Worm (Caenorhabditis elegans) whole organism, midembryonic: ENCODE results near the gene F36D4.6.

Experiments used
- T22C8.4 ChIP-seq: fragments of 200-800 bp; sonication (Bioruptor generic); IDR thresholded peaks from 2 replicates; pipeline ENCODE4 v1.3.6; 2022; ENCODE audit warnings: missing genetic modification characterization, missing compliant biosample characterization
- cog-1 ChIP-seq: sonication (generic microtip); optimal IDR thresholded peaks from 2 replicates; lab custom pipeline; 2016; ENCODE audit warnings: missing genetic modification characterization, missing compliant biosample characterization
- flt-1 ChIP-seq: fragments of 200-800 bp; sonication (Bioruptor generic); IDR thresholded peaks from 2 replicates; pipeline ENCODE4 v1.3.6; 2022; ENCODE audit warnings: missing genetic modification characterization, missing compliant biosample characterization
- klf-2 ChIP-seq: fragments of 200-800 bp; sonication (Bioruptor generic); conservative IDR thresholded peaks from 2 replicates; pipeline ENCODE4 v1.3.6; 2022; ENCODE audit warnings: missing genetic modification reagents, missing genetic modification characterization, missing compliant biosample characterization
- med-1 ChIP-seq: sonication (generic microtip); optimal IDR thresholded peaks from 2 replicates; lab custom pipeline; 2017; ENCODE audit warnings: missing genetic modification characterization, mild to moderate bottlenecking, missing compliant biosample characterization, antibody characterized with exemption, missing genetic modification reagents; ENCODE audit not compliant: insufficient read depth
- ref-1 ChIP-seq: fragments of 200-800 bp; sonication (Bioruptor generic); conservative IDR thresholded peaks from 2 replicates; pipeline ENCODE4 v1.3.6; 2022; ENCODE audit warnings: missing genetic modification reagents, missing genetic modification characterization, missing compliant biosample characterization
- tab-1 ChIP-seq: fragments of 200-800 bp; sonication (Bioruptor generic); IDR thresholded peaks from 2 replicates; pipeline ENCODE4 v1.3.6; 2022; ENCODE audit warnings: missing genetic modification characterization, missing compliant biosample characterization
- ztf-23 ChIP-seq: fragments of 200-800 bp; sonication (Bioruptor generic); IDR thresholded peaks from 2 replicates; pipeline ENCODE4 v1.3.6; 2022; ENCODE audit warnings: missing genetic modification reagents, missing genetic modification characterization, missing compliant biosample characterization
- ztf-29 ChIP-seq: fragments of 200-800 bp; sonication (Bioruptor generic); IDR thresholded peaks from 2 replicates; pipeline ENCODE4 v1.3.6; 2022; ENCODE audit warnings: missing genetic modification reagents, missing genetic modification characterization, missing compliant biosample characterization

F36D4.6 gene

DNA sequence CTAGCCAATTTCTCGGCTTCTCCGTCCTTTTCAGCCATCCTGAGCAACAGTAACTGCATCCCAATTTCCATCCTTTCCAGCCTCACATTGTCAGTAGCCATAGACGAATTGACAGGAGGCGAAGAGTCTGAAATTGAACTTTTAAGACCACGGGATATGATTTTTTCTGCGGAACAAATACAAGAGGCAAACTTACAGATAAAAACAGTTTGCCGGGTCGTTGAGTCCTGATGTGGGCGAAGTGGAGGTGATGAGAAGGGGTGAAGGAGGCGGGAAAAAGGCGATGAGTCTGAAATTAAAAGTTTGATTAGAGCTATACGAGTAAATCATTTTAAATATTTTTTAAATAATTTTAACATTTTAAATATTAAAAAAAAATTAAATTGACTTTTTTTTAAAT is at the start of gene F36D4.6:
TSS of gene F36D4.6 (minus strand) at position 101 of the 400 bp plus-strand sequence.
- TF ChIP-seq ref-1 (GFP tag; lab: Robert Waterston, UW) = no peak

DNA sequence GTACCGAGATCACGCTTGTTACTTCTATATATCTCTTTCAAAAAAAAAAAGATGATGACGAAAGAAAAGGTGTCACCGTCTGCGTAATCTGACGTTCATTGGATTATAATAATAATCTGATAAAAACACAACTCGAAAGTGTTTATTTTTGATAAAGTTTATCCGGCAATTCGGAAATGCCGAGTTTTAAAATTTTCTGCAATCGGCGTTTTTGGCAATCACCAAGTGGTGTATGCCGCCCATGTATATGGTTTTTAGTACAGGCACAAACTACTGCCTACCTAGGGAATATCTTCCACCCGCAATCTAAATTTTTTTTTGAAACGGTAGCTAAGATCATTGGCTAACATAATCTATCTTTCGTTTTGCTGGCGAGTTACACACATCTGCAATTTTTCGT is 46.9 kb upstream of the F36D4.6 start:
- TF ChIP-seq tab-1 (GFP tag; lab: Robert Waterston, UW) (no peak), flt-1 (GFP tag; lab: Robert Waterston, UW) (no peak), cog-1 (no peak), med-1 (GFP tag; lab: Kevin White, UChicago) (no peak), T22C8.4 (GFP tag; lab: Robert Waterston, UW) (no peak), ztf-29 (GFP tag; lab: Robert Waterston, UW) (no peak), ztf-23 (GFP tag; lab: Robert Waterston, UW) (no peak), ref-1 (GFP tag; lab: Robert Waterston, UW) (no peak), klf-2 (GFP tag; lab: Robert Waterston, UW) (no peak)

DNA sequence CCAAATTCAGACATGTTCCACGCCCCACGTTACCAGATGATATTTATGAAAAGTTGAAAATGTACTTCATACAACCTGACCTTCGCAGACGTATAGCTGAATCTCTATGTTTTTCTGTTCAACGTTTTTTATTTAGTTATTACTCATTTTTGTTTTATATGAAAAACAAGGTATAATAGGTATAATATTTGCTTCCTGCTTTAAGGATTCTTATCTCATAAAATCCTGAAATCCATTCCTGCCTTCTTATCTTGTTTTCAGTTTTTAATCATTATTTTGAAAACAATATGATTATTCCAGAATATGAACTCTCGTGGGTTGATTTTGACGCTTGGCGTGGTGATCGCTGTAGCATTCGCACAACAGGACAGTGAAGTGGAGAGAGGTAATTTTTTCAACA is 44.7 kb upstream of the F36D4.6 start, which contains the start of gene flp-6:
TSS of gene flp-6 (plus strand) at position 301 of the 400 bp plus-strand sequence.
- TF ChIP-seq ztf-29 (GFP tag; lab: Robert Waterston, UW) (no peak), med-1 (GFP tag; lab: Kevin White, UChicago) (no peak), flt-1 (GFP tag; lab: Robert Waterston, UW) (no peak), cog-1 (no peak), ref-1 (GFP tag; lab: Robert Waterston, UW) (no peak), tab-1 (GFP tag; lab: Robert Waterston, UW) (no peak), ztf-23 (GFP tag; lab: Robert Waterston, UW) (no peak), klf-2 (GFP tag; lab: Robert Waterston, UW) (no peak), T22C8.4 (GFP tag; lab: Robert Waterston, UW) (no peak)

DNA sequence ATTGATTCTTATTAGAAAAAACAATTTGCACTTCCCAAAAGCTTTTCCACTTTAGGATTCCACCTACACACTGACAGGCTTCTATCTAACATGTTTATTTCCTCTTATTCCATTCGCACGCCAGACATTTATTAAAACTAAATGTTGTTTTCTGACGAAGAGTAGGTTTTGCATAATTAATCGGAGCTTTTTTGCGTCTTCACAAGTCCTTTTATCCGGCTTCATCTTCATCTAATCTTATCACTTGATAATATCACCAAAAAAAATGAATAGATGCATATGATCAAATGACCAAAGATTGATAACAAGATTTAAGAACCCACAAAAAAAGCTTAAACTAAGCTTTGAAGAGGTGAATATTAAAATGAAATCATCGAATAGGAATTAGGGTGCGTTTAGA is 38.6 kb upstream of the F36D4.6 start:
- TF ChIP-seq med-1 (GFP tag; lab: Kevin White, UChicago) = no peak
- TF ChIP-seq ztf-23 (GFP tag; lab: Robert Waterston, UW) = no peak

DNA sequence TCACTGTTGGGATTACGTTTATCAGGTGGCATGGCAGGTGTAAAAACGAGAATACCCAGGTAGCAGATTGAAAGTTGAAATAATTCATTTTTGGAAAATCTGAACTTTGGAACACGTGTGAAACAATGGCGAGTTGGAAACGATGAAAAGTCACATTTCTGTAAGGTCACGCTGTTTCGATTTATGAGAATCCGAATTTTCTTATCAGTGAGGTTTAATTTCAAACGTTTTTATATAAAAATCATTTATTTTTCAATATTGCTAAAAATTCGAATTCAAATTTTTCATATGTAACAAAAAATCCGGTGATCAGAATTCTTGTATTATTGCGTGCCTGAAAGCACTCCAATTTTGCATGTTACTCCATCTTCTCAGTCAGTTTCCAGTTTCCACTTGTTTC is 35.6 kb upstream of the F36D4.6 start, which contains the start of gene F07D3.3:
TSS of gene F07D3.3 (minus strand) at position 101 of the 400 bp plus-strand sequence.
- TF ChIP-seq med-1 (GFP tag; lab: Kevin White, UChicago) = no peak

- TF ChIP-seq ref-1 (GFP tag; lab: Robert Waterston, UW) (no peak), ztf-29 (GFP tag; lab: Robert Waterston, UW) (no peak), T22C8.4 (GFP tag; lab: Robert Waterston, UW) (no peak), ztf-23 (GFP tag; lab: Robert Waterston, UW) (no peak), flt-1 (GFP tag; lab: Robert Waterston, UW) (no peak), med-1 (GFP tag; lab: Kevin White, UChicago) (no peak), klf-2 (GFP tag; lab: Robert Waterston, UW) (no peak), cog-1 (no peak), tab-1 (GFP tag; lab: Robert Waterston, UW) (no peak)
Observed at ce11 chrV:9457535-9457934, 30.6 kb upstream of the F36D4.6 start.

DNA sequence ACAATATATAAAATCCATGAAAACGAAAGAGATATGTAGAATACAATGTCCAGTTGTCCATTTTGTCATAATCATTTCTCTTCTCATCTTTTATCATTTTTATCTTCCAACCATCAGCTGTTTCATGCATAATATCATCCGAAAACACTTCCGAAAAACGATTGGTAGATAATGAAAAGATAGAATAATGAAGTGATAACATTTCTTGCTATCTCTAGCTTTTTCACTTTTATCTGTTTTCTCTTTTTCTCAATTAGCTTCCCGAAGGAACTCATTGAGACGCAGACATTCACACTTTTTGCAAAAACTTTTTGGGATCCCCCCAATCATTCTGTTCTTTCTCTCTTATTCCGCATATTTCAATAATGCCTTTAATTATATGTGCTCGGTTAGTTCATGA is 27.0 kb upstream of the F36D4.6 start:
- TF ChIP-seq klf-2 (GFP tag; lab: Robert Waterston, UW) (no peak), tab-1 (GFP tag; lab: Robert Waterston, UW) (no peak), ref-1 (GFP tag; lab: Robert Waterston, UW) (no peak), ztf-29 (GFP tag; lab: Robert Waterston, UW) (no peak), med-1 (GFP tag; lab: Kevin White, UChicago) (no peak), cog-1 (no peak), ztf-23 (GFP tag; lab: Robert Waterston, UW) (no peak)

DNA sequence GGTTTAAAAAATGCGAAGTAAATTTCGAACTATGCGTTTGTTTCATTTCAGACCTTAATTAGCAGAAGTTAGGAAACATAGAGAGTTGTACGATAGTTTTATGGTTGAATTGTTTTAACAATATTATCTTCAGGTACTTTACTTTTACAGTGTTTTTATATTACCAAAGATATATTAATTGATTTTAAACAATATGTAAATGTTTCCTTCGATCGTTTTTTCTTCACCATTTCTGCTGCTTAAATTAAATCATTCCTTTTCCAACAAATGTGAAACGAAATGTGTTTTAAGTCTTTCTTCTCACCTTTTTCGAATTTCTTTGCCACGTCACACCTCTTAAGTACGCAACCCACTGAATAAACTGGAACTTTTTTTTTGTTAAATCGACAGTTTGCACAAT is 26.4 kb upstream of the F36D4.6 start:
- TF ChIP-seq ztf-29 (GFP tag; lab: Robert Waterston, UW) = no peak
- no peak for TF ChIP-seq tab-1 (GFP tag; lab: Robert Waterston, UW)

ce11 chrV:9451485-9451884 is 24.5 kb upstream of the F36D4.6 start:
- no peak for TF ChIP-seq klf-2 (GFP tag; lab: Robert Waterston, UW)
- TF ChIP-seq T22C8.4 (GFP tag; lab: Robert Waterston, UW) = no peak
- TF ChIP-seq ztf-29 (GFP tag; lab: Robert Waterston, UW) = no peak
- TF ChIP-seq cog-1 = no peak

- TF ChIP-seq ref-1 (GFP tag; lab: Robert Waterston, UW) (no peak), med-1 (GFP tag; lab: Kevin White, UChicago) (no peak), tab-1 (GFP tag; lab: Robert Waterston, UW) (no peak), T22C8.4 (GFP tag; lab: Robert Waterston, UW) (no peak), cog-1 (no peak), flt-1 (GFP tag; lab: Robert Waterston, UW) (no peak), ztf-29 (GFP tag; lab: Robert Waterston, UW) (no peak), klf-2 (GFP tag; lab: Robert Waterston, UW) (no peak), ztf-23 (GFP tag; lab: Robert Waterston, UW) (no peak)
Observed at ce11 chrV:9444618-9445017, 17.6 kb upstream of the F36D4.6 start.

- TF ChIP-seq cog-1 = no peak
- TF ChIP-seq ztf-23 (GFP tag; lab: Robert Waterston, UW) = no peak
- no peak for TF ChIP-seq tab-1 (GFP tag; lab: Robert Waterston, UW)
Observed at ce11 chrV:9443748-9444147, 16.8 kb upstream of the F36D4.6 start, which contains the start of gene wdr-62. Gene wdr-62 (plus strand): TSS chrV:9444048.
